Worm (Caenorhabditis elegans): ENCODE measurements around the gene T22G5.3.

Gene T22G5.3

DNA sequence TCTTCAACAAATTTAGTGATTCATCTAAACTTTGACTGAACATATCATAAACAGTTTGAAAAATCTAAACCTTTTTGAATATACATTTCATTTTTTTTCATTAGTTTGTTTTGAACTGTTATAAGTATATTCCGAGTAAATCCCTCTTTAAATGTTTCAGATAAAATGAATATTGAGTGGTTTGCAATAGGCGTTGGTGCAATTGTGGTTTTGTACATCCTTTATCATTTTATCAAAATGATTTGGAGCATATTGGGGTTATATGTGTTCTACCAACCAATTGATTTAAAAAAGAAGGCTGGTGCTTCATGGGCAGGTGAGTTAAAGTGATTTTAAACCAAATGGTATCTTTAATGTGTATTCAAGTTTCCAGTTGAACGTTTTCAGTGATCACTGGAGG lies 23.7 kb downstream of the T22G5.3 start, which contains the start of gene stdh-3:
Gene stdh-3 (plus strand): TSS at position 166 of the 400 bp plus-strand sequence.
- TF ChIP-seq T07F8.4 (tag; optimal IDR thresholded peaks at IDR 0.05) (no peak), snpc-4 (GFP tag; optimal IDR thresholded peaks at IDR 0.05) (no peak), snpc-4 (tag; optimal IDR thresholded peaks at IDR 0.05) (no peak), cebp-2 (GFP tag; IDR thresholded peaks at IDR 0.05) (no peak), nhr-179 (tag; optimal IDR thresholded peaks at IDR 0.05) (no peak), F57A8.1 (GFP tag; optimal IDR thresholded peaks at IDR 0.05) (no peak), aptf-2 (GFP tag; conservative IDR thresholded peaks at IDR 0.05) (no peak), attf-3 (GFP tag; conservative IDR thresholded peaks at IDR 0.05) (no peak)

DNA sequence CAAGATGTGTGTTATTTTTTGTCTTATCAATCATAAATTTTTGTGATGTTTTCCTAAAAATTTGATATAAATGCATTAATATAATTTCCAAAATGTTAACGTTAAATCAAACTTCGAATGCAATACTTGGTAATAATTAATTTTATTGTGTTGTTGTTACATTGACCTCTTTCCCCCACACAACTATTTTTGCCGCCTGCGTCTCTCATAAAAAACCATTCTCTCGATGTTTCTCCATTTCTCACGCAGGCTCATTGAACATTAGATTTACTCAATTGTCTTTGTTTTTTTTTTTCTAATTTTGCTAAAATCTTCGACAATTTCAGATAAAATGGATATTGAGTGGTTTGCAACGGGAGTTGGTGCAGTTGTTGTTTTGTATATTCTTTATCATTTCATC lies 25.5 kb downstream of the T22G5.3 start, which contains the start of gene stdh-1:
Gene stdh-1 (plus strand): TSS at position 327 of the 400 bp plus-strand sequence.
- TF ChIP-seq ztf-25 (GFP tag; IDR thresholded peaks at IDR 0.05), result no peak
- TF ChIP-seq nhr-80 (tag; optimal IDR thresholded peaks at IDR 0.05), result peak; percentile 6
- peak; percentile 62; the same call in 1 of the 2 replicates for TF ChIP-seq hmg-1.2 (GFP tag; IDR thresholded peaks at IDR 0.05)

DNA sequence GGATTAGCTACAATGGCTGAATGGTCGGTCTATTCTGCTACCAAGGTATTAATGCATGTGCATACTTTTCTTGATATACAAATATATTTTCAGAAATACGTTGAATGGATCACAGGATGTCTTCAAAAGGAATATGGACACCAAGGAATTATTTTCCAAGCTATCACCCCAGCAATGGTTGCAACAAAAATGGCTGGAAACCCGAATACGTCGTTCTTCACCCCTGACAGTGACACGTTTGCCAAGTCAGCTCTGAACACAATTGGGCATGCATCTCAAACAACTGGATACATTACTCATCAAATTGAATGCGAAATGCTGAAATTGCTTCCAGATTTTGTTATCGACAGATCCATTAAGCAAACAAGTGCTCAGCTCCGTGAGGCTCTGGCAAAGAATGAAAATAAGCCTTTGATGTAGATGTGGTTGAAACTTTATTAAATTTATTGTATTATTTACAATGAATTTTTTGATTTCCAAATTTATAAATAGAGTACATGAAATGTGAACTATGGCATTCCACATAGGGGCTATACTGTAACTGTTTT lies 26.9 kb downstream of the T22G5.3 start:
- TF ChIP-seq zim-3 (tag; optimal IDR thresholded peaks at IDR 0.05) (peak; percentile 16), ztf-6 (GFP tag; IDR thresholded peaks at IDR 0.05) (no peak), hlh-26 (GFP tag; conservative IDR thresholded peaks at IDR 0.05) (no peak), Y56A3A.18 (GFP tag; IDR thresholded peaks at IDR 0.05) (peak; percentile 94), pha-4 (tag; optimal IDR thresholded peaks at IDR 0.05) (peak; percentile 55), nfya-2 (GFP tag; IDR thresholded peaks at IDR 0.05) (no peak), egrh-3 (GFP tag; IDR thresholded peaks at IDR 0.05) (no peak), F57A8.1 (GFP tag; optimal IDR thresholded peaks at IDR 0.05) (no peak), ztf-25 (GFP tag; IDR thresholded peaks at IDR 0.05) (0 out of 2 replicates have a peak, but pooled peaks have one; percentile 6), ceh-40 (GFP tag; IDR thresholded peaks at IDR 0.05) (0 out of 2 replicates have a peak, but pooled peaks have one; percentile 61), rec-8 (tag; optimal IDR thresholded peaks at IDR 0.05) (no peak), athp-1 (tag; optimal IDR thresholded peaks at IDR 0.05) (peak; percentile 67), tbx-9 (tag; optimal IDR thresholded peaks at IDR 0.05; ENCODE audit: borderline replicate concordance) (no peak), efl-1 (GFP tag; optimal IDR thresholded peaks at IDR 0.05) (no peak), repo-1 (tag; optimal IDR thresholded peaks at IDR 0.05) (peak; percentile 98), C06A6.2 (GFP tag; conservative IDR thresholded peaks at IDR 0.05) (peak; percentile 74), lin-54 (GFP tag; optimal IDR thresholded peaks at IDR 0.05) (peak; percentile 63), K11D2.4 (GFP tag; IDR thresholded peaks at IDR 0.05) (peak; percentile 84), hmg-20 (GFP tag; IDR thresholded peaks at IDR 0.05) (peak; percentile 62; the same call in 1 of the 2 replicates), nhr-80 (tag; optimal IDR thresholded peaks at IDR 0.05) (peak; percentile 47), madf-6 (GFP tag; IDR thresholded peaks at IDR 0.05) (no peak; the same call in 1 of the 2 replicates), attf-5 (GFP tag; optimal IDR thresholded peaks at IDR 0.05) (peak; percentile 68), madf-3 (GFP tag; IDR thresholded peaks at IDR 0.05) (peak; percentile 69), bed-1 (GFP tag; IDR thresholded peaks at IDR 0.05) (no peak), lin-40 (tag; optimal IDR thresholded peaks at IDR 0.05) (peak; percentile 22), hsf-1 (GFP tag; IDR thresholded peaks at IDR 0.05) (peak; percentile 65; the same call in 1 of the 2 replicates), F23B12.7 (tag; optimal IDR thresholded peaks at IDR 0.05; ENCODE audit: insufficient read depth) (no peak), F55B11.4 (tag; optimal IDR thresholded peaks at IDR 0.05; ENCODE audit: borderline replicate concordance, insufficient read depth) (no peak), rcor-1 (GFP tag; IDR thresholded peaks at IDR 0.05) (peak; percentile 19; the same call in 1 of the 2 replicates), hlh-12 (tag; optimal IDR thresholded peaks at IDR 0.05) (no peak), sptf-2 (GFP tag; optimal IDR thresholded peaks at IDR 0.05) (no peak), attf-6 (GFP tag; IDR thresholded peaks at IDR 0.05) (peak; percentile 71), nhr-179 (tag; optimal IDR thresholded peaks at IDR 0.05) (no peak), D2030.7 (GFP tag; IDR thresholded peaks at IDR 0.05) (no peak; the same call in 1 of the 2 replicates), somi-1 (GFP tag; optimal IDR thresholded peaks at IDR 0.05) (peak; percentile 88), lsy-27 (tag; optimal IDR thresholded peaks at IDR 0.05; ENCODE audit: borderline replicate concordance, insufficient read depth) (no peak), cebp-2 (GFP tag; IDR thresholded peaks at IDR 0.05) (0 out of 2 replicates have a peak, but pooled peaks have one; percentile 58)

Data from whole organism, young adult.